Worm (Caenorhabditis elegans) whole organism, L4 larva: ENCODE data around the gene cest-28.

Experiments used
- ZK337.2 ChIP-seq: fragments of 200-800 bp; sonication (Bioruptor generic); IDR thresholded peaks from 2 replicates; pipeline ENCODE4 v1.3.6; 2022; ENCODE audit warnings: missing genetic modification reagents, missing genetic modification characterization, missing compliant biosample characterization
- egl-43 ChIP-seq: fragments of 200-800 bp; sonication (Bioruptor generic); IDR thresholded peaks from 2 replicates; pipeline ENCODE4 v1.3.6; 2022; ENCODE audit warnings: missing genetic modification reagents, missing genetic modification characterization, missing compliant biosample characterization
- fos-1 ChIP-seq: fragments of 150-350 bp; optimal IDR thresholded peaks from 2 replicates; lab custom pipeline; 2014; ENCODE audit warnings: missing biosample characterization, missing genetic modification characterization
- nhr-11 ChIP-seq: fragments of 150-350 bp; optimal IDR thresholded peaks from 2 replicates; lab custom pipeline; 2014; ENCODE audit warnings: missing biosample characterization, missing genetic modification characterization
- skn-1 ChIP-seq: fragments of 150-350 bp; optimal IDR thresholded peaks from 2 replicates; lab custom pipeline; 2014; ENCODE audit warnings: missing biosample characterization, missing genetic modification characterization
- unc-62 ChIP-seq, 3 experiments: fragments of 150-350 bp in 1 of 3; sonication (generic microtip); optimal IDR thresholded peaks in 2 of 3; peaks in 1 of 3; 1 replicate in 1 of 3; 2 replicates in 2 of 3; lab custom pipeline; 2014 to 2017; ENCODE audit warnings: missing biosample characterization in 3 of 3, missing genetic modification characterization in 3 of 3, missing genetic modification reagents in 3 of 3, missing genotype in 1 of 3

ce11 chrV:6626244-6626643 lies 43.4 kb upstream of the cest-28 start, which contains the start of gene ppt-1:
- TF ChIP-seq unc-62 (GFP tag; optimal IDR thresholded peaks at IDR 0.05 in 1 of 2; lab: Kevin White, UChicago) (no peak), unc-62 (tag; optimal IDR thresholded peaks at IDR 0.05; lab: Kevin White, UChicago) (no peak), skn-1 (tag; lab: Kevin White, UChicago) (no peak), ZK337.2 (GFP tag; lab: Robert Waterston, UW) (no peak), egl-43 (GFP tag; lab: Robert Waterston, UW) (no peak), nhr-11 (no peak), fos-1 (tag; lab: Kevin White, UChicago) (no peak)
